Worm (Caenorhabditis elegans): ENCODE data around the gene scl-18.

scl-18 gene

DNA sequence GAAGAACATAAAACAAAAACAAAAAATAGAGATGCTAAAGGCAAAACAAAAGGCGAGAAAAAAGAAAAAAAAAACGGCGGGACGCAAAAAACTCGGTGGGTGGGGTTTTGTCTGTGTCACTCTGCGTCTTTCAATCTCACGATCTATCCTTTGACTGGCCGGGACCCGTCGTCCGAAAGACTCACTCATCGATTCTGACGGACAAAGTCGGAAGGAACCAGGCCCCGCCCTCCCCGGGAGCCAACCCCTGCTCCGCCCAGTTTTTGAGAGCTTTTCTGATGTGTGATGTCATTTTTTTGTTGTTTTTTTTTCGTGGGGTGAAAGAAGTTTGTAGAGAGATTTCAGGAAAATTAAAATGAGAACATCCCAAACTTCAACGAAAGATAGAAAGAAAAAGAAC, 38.9 kb upstream of the scl-18 start:
- TF ChIP-seq unc-55 (GFP tag; optimal IDR thresholded peaks at IDR 0.05) (peak; percentile 26), zag-1 (tag; optimal IDR thresholded peaks at IDR 0.05) (peak; percentile 18), lin-39 (tag; optimal IDR thresholded peaks at IDR 0.05) (no peak)

DNA sequence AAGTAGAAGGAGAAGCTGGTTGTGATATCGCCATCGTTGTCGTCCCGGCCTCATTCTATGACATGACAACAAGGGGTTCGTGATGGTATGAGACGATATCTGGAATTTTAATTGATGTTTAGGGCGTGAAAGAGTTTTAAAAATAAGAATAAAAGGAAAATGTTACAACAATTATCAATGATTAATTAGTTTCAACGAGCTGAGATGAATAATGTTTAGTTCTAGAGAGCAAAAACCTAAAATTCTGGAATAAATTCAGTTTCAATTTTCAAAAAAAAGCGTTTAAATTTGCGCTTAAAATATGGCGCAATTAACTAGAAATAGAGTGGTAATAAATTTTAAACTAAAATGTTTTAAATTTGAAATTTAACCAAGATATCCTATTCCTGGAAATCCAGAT, 38.3 kb upstream of the scl-18 start, which contains the start of gene H01G02.3:
TSS of gene H01G02.3 (minus strand) at position 101 of the 400 bp plus-strand sequence.
- TF ChIP-seq sem-4 (tag; optimal IDR thresholded peaks at IDR 0.05) (no peak), R02D3.7 (tag; optimal IDR thresholded peaks at IDR 0.05) (no peak), nhr-77 (tag; optimal IDR thresholded peaks at IDR 0.05) (no peak), unc-55 (GFP tag; optimal IDR thresholded peaks at IDR 0.05) (no peak), blmp-1 (tag; optimal IDR thresholded peaks at IDR 0.05; ENCODE audit: insufficient read depth) (no peak), fos-1 (tag; optimal IDR thresholded peaks at IDR 0.05) (no peak), skn-1 (tag; optimal IDR thresholded peaks at IDR 0.05) (no peak), mdl-1 (tag; optimal IDR thresholded peaks at IDR 0.05) (no peak), Y55F3AM.14 (GFP tag; optimal IDR thresholded peaks at IDR 0.05) (no peak), dmd-4 (tag; optimal IDR thresholded peaks at IDR 0.05) (no peak), mbf-1 (tag; optimal IDR thresholded peaks at IDR 0.05) (no peak), unc-62 (GFP tag; optimal IDR thresholded peaks at IDR 0.05) (no peak)

DNA sequence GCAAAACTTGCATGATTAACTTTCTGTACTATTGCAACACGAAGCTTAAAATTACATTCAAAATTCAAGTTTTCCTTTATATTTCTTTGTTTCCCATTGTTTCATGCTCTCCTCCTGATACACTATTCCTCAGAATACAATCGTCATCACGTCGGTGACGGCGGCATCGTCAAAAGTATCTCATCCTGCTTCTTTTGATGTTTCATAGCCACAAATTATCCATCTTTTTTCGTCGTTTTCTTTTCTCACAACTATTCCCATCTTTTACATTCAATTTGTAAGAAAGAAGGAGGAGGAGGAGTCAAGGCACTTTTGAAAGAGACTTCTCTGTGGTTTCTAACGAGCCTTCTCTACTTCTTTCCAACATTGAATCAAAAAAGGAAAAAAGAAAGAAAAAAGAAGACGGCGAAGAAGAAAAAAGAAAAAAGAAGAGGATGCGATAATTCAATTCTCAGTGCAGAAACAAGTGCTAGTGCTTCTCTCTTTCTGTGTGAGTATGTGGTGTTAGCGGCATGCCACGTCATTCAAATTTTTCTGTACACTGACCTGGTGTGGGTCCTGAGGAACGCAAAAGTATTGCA, 34.2 kb upstream of the scl-18 start:
- peak; percentile 54 for TF ChIP-seq C34F6.9 (tag; optimal IDR thresholded peaks at IDR 0.05)
- TF ChIP-seq ama-1 (optimal IDR thresholded peaks at IDR 0.05), result no peak
- peak; percentile 69 for TF ChIP-seq crh-2 (tag; optimal IDR thresholded peaks at IDR 0.05)
- peak; percentile 78 for TF ChIP-seq unc-55 (GFP tag; optimal IDR thresholded peaks at IDR 0.05)
- TF ChIP-seq ceh-82 (tag; optimal IDR thresholded peaks at IDR 0.05), result no peak
- peak in 1 of 2 experiments; percentile 31 for TF ChIP-seq lsy-2 (tag; optimal IDR thresholded peaks at IDR 0.05)
- TF ChIP-seq egl-27 (tag; optimal IDR thresholded peaks at IDR 0.05), result peak; percentile 26
- TF ChIP-seq sem-4 (tag; optimal IDR thresholded peaks at IDR 0.05), result peak; percentile 23

DNA sequence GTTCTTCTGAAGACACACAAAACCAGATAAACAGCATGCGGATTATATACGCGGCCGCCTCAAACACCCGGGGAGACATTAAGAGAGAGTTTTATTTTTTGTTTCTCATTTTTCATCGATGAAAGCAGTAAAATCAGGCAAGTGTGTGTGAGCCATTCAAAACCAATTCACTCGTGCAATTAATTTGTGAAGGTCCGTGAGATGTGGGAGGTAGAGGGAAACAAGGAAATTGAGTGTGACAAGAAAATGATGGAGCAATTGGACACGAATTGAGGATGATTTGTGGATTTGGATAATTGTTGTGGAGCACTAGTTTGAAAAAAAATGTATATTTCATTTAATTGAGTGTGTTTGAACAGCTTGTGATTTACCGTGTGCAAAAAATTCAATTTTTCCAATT, 33.6 kb upstream of the scl-18 start:
- no peak for TF ChIP-seq aly-2 (tag; optimal IDR thresholded peaks at IDR 0.05)
- TF ChIP-seq ZK546.5 (tag; optimal IDR thresholded peaks at IDR 0.05), result no peak
- no peak for TF ChIP-seq Y55F3AM.14 (GFP tag; optimal IDR thresholded peaks at IDR 0.05)
- no peak for TF ChIP-seq nhr-23 (tag; optimal IDR thresholded peaks at IDR 0.05)
- no peak for TF ChIP-seq elt-3 (tag; optimal IDR thresholded peaks at IDR 0.05)
- no peak for TF ChIP-seq nhr-237 (tag; optimal IDR thresholded peaks at IDR 0.05)
- TF ChIP-seq fos-1 (tag; optimal IDR thresholded peaks at IDR 0.05), result no peak
- no peak for TF ChIP-seq gmeb-1 (tag; optimal IDR thresholded peaks at IDR 0.05)
- no peak for TF ChIP-seq nhr-21 (tag; optimal IDR thresholded peaks at IDR 0.05)
- TF ChIP-seq ztf-11 (tag; optimal IDR thresholded peaks at IDR 0.05), result no peak
- TF ChIP-seq nhr-11 (tag; optimal IDR thresholded peaks at IDR 0.05), result no peak
- TF ChIP-seq R02D3.7 (tag; optimal IDR thresholded peaks at IDR 0.05), result no peak
- TF ChIP-seq ztf-1 (GFP tag; conservative IDR thresholded peaks at IDR 0.05), result no peak
- TF ChIP-seq sma-9 (GFP tag; optimal IDR thresholded peaks at IDR 0.05), result no peak
- TF ChIP-seq sma-9 (tag; optimal IDR thresholded peaks at IDR 0.05), result no peak
- no peak for TF ChIP-seq F13H6.1 (tag; optimal IDR thresholded peaks at IDR 0.05)

ce11 chrIV:11785064-11785840, 31.0 kb upstream of the scl-18 start:
- TF ChIP-seq zag-1 (tag; optimal IDR thresholded peaks at IDR 0.05), result no peak
- peak; percentile 73 for TF ChIP-seq unc-55 (GFP tag; optimal IDR thresholded peaks at IDR 0.05)
- TF ChIP-seq lsy-2 (tag; optimal IDR thresholded peaks at IDR 0.05), result peak in 1 of 2 experiments; percentile 8
